Worm (Caenorhabditis elegans) whole organism, young adult: ENCODE data around the gene cdh-1.

Experiments
- B0035.1 ChIP-seq: sonication (generic microtip); optimal IDR thresholded peaks from 2 replicates; lab custom pipeline; 2016; ENCODE audit warnings: missing genetic modification characterization, mild to moderate bottlenecking, missing compliant biosample characterization, missing genotype, missing genetic modification reagents
- B0261.1 ChIP-seq: sonication (generic microtip); optimal IDR thresholded peaks from 2 replicates; lab custom pipeline; 2016; ENCODE audit warnings: mild to moderate bottlenecking, missing genetic modification characterization, moderate library complexity, missing compliant biosample characterization
- B0336.3 ChIP-seq: fragments of 200-800 bp; sonication (Bioruptor generic); IDR thresholded peaks from 2 replicates; pipeline ENCODE4 v1.3.6; 2022; ENCODE audit warnings: missing genetic modification characterization, missing compliant biosample characterization
- C17E4.6 ChIP-seq: fragments of 200-800 bp; sonication (Bioruptor generic); IDR thresholded peaks from 2 replicates; pipeline ENCODE4 v1.3.6; 2022; ENCODE audit warnings: missing genetic modification reagents, missing genetic modification characterization, missing compliant biosample characterization
- F10E7.11 ChIP-seq: sonication (generic microtip); optimal IDR thresholded peaks from 2 replicates; lab custom pipeline; 2017; ENCODE audit warnings: mild to moderate bottlenecking, missing genetic modification characterization, moderate library complexity, missing compliant biosample characterization
- F22D6.2 ChIP-seq: sonication (generic microtip); optimal IDR thresholded peaks from 2 replicates; lab custom pipeline; 2016; ENCODE audit warnings: mild to moderate bottlenecking, missing genetic modification characterization, missing compliant biosample characterization
- F49E8.2 ChIP-seq: sonication (generic microtip); optimal IDR thresholded peaks from 3 replicates; lab custom pipeline; 2017; ENCODE audit warnings: missing genetic modification characterization, mild to moderate bottlenecking, missing compliant biosample characterization, antibody characterized with exemption, moderate library complexity; ENCODE audit not compliant: insufficient read depth
- F57C9.4 ChIP-seq: sonication (generic microtip); optimal IDR thresholded peaks from 2 replicates; lab custom pipeline; 2017; ENCODE audit warnings: mild to moderate bottlenecking, missing genetic modification characterization, missing compliant biosample characterization
- attf-5 ChIP-seq: fragments of 200-800 bp; sonication (Bioruptor generic); optimal IDR thresholded peaks from 2 replicates; lab custom pipeline; 2018; ENCODE audit warnings: mild to moderate bottlenecking, missing genetic modification characterization, missing compliant biosample characterization
- bed-1 ChIP-seq: fragments of 200-800 bp; sonication (Bioruptor generic); IDR thresholded peaks from 2 replicates; pipeline ENCODE4 v1.3.6; 2022; ENCODE audit warnings: missing genetic modification reagents, missing genetic modification characterization, missing compliant biosample characterization
- bed-2 ChIP-seq: fragments of 200-800 bp; sonication (Bioruptor generic); IDR thresholded peaks from 2 replicates; pipeline ENCODE4 v1.3.6; 2022; ENCODE audit warnings: missing genetic modification reagents, missing genetic modification characterization, missing compliant biosample characterization
- ccch-3 ChIP-seq: fragments of 200-800 bp; sonication (Bioruptor generic); optimal IDR thresholded peaks from 2 replicates; lab custom pipeline; 2018; ENCODE audit warnings: mild to moderate bottlenecking, missing genetic modification characterization, missing compliant biosample characterization
- cebp-2 ChIP-seq: fragments of 200-800 bp; sonication (Bioruptor generic); IDR thresholded peaks from 2 replicates; pipeline ENCODE4 v1.3.6; 2022; ENCODE audit warnings: missing genetic modification characterization, missing compliant biosample characterization
- ceh-100 ChIP-seq: fragments of 200-800 bp; sonication (Bioruptor generic); IDR thresholded peaks from 2 replicates; pipeline ENCODE4 v1.3.6; 2022; ENCODE audit warnings: missing genetic modification reagents, missing genetic modification characterization, missing compliant biosample characterization
- efl-1 ChIP-seq: fragments of 150-350 bp; optimal IDR thresholded peaks from 2 replicates; lab custom pipeline; 2014; ENCODE audit warnings: missing biosample characterization, missing genetic modification reagents, missing genetic modification characterization
- fkh-3 ChIP-seq: sonication (generic microtip); optimal IDR thresholded peaks from 2 replicates; lab custom pipeline; 2016; ENCODE audit warnings: mild to moderate bottlenecking, missing genetic modification characterization, missing compliant biosample characterization
- hmg-1.2 ChIP-seq: fragments of 200-800 bp; sonication (Bioruptor generic); IDR thresholded peaks from 2 replicates; pipeline ENCODE4 v1.3.6; 2022; ENCODE audit warnings: missing genetic modification reagents, missing genetic modification characterization, missing compliant biosample characterization
- let-526 ChIP-seq: fragments of 200-800 bp; sonication (Bioruptor generic); IDR thresholded peaks from 2 replicates; pipeline ENCODE4 v1.3.6; 2022; ENCODE audit warnings: missing genetic modification reagents, missing genetic modification characterization, missing compliant biosample characterization
- let-607 ChIP-seq, 2 experiments: fragments of 200-800 bp in 1 of 2; sonication (Bioruptor generic) in 1 of 2; sonication (generic microtip) in 1 of 2; optimal IDR thresholded peaks; 2 replicates each; lab custom pipeline; 2016 to 2018; ENCODE audit warnings: mild to moderate bottlenecking in 2 of 2, missing compliant biosample characterization in 2 of 2, missing genetic modification characterization in 2 of 2, moderate library complexity in 2 of 2, missing genotype in 1 of 2
- lin-26 ChIP-seq: fragments of 200-800 bp; sonication (Bioruptor generic); IDR thresholded peaks from 2 replicates; pipeline ENCODE4 v1.3.6; 2022; ENCODE audit warnings: missing genetic modification reagents, missing genetic modification characterization, missing compliant biosample characterization
- lin-35 ChIP-seq, 3 experiments: fragments of 150-350 bp in 2 of 3; sonication (generic microtip) in 1 of 3; optimal IDR thresholded peaks; 2 replicates each; lab custom pipeline; 2014 to 2018; ENCODE audit warnings: missing biosample characterization in 3 of 3, missing genetic modification characterization in 3 of 3, missing genetic modification reagents in 3 of 3
- lir-1 ChIP-seq: fragments of 200-800 bp; sonication (Bioruptor generic); conservative IDR thresholded peaks from 2 replicates; pipeline ENCODE4 v1.3.6; 2022; ENCODE audit warnings: missing genetic modification reagents, missing genetic modification characterization, missing compliant biosample characterization
- lsl-1 ChIP-seq: fragments of 200-800 bp; sonication (Bioruptor generic); optimal IDR thresholded peaks from 2 replicates; lab custom pipeline; 2018; ENCODE audit warnings: mild to moderate bottlenecking, missing genetic modification characterization, moderate library complexity, missing compliant biosample characterization
- lsy-27 ChIP-seq: sonication (generic microtip); optimal IDR thresholded peaks from 2 replicates; lab custom pipeline; 2017; ENCODE audit warnings: missing genetic modification characterization, mild to moderate bottlenecking, missing compliant biosample characterization, antibody characterized with exemption, missing genotype, borderline replicate concordance; ENCODE audit not compliant: insufficient read depth
- madf-10 ChIP-seq: sonication (generic microtip); optimal IDR thresholded peaks from 2 replicates; lab custom pipeline; 2016; ENCODE audit warnings: mild to moderate bottlenecking, missing genetic modification characterization, missing compliant biosample characterization
- madf-6 ChIP-seq: fragments of 200-800 bp; sonication (Bioruptor generic); IDR thresholded peaks from 2 replicates; pipeline ENCODE4 v1.3.6; 2022; ENCODE audit warnings: missing genetic modification reagents, missing genetic modification characterization, missing compliant biosample characterization
- mes-4 ChIP-seq: sonication (generic microtip); optimal IDR thresholded peaks from 2 replicates; lab custom pipeline; 2016; ENCODE audit warnings: missing genotype, missing genetic modification characterization, missing compliant biosample characterization
- mxl-1 ChIP-seq: sonication (generic microtip); optimal IDR thresholded peaks from 2 replicates; lab custom pipeline; 2016; ENCODE audit warnings: missing genetic modification characterization, missing compliant biosample characterization
- nfya-1 ChIP-seq: sonication (generic microtip); optimal IDR thresholded peaks from 2 replicates; lab custom pipeline; 2017; ENCODE audit warnings: antibody characterized with exemption, missing compliant biosample characterization, missing genetic modification characterization, borderline replicate concordance; ENCODE audit not compliant: insufficient read depth
- nfya-2 ChIP-seq: fragments of 200-800 bp; sonication (Bioruptor generic); IDR thresholded peaks from 2 replicates; pipeline ENCODE4 v1.3.6; 2022; ENCODE audit warnings: missing genetic modification reagents, missing genetic modification characterization, missing compliant biosample characterization
- nhr-120 ChIP-seq: fragments of 200-800 bp; sonication (Bioruptor generic); IDR thresholded peaks from 2 replicates; pipeline ENCODE4 v1.3.6; 2022; ENCODE audit warnings: missing genetic modification characterization, missing compliant biosample characterization
- nhr-179 ChIP-seq: sonication (generic microtip); optimal IDR thresholded peaks from 2 replicates; lab custom pipeline; 2016; ENCODE audit warnings: mild to moderate bottlenecking, missing genetic modification characterization, missing compliant biosample characterization
- nhr-90 ChIP-seq: sonication (generic microtip); optimal IDR thresholded peaks from 2 replicates; lab custom pipeline; 2016; ENCODE audit warnings: missing genotype, mild to moderate bottlenecking, missing genetic modification characterization, missing compliant biosample characterization
- pbrm-1 ChIP-seq: fragments of 200-800 bp; sonication (Bioruptor generic); IDR thresholded peaks from 2 replicates; pipeline ENCODE4 v1.3.6; 2022; ENCODE audit warnings: missing genetic modification reagents, missing genetic modification characterization, missing compliant biosample characterization
- rcor-1 ChIP-seq: fragments of 200-800 bp; sonication (Bioruptor generic); IDR thresholded peaks from 2 replicates; pipeline ENCODE4 v1.3.6; 2022; ENCODE audit warnings: missing genetic modification reagents, missing genetic modification characterization, missing compliant biosample characterization
- snpc-1.3 ChIP-seq: sonication (generic microtip); optimal IDR thresholded peaks from 2 replicates; lab custom pipeline; 2017; ENCODE audit warnings: missing genetic modification characterization, mild to moderate bottlenecking, missing compliant biosample characterization, antibody characterized with exemption, moderate library complexity, missing genotype, missing genetic modification reagents; ENCODE audit not compliant: insufficient read depth
- tbp1 ChIP-seq: fragments of 200-800 bp; sonication (Bioruptor generic); optimal IDR thresholded peaks from 2 replicates; lab custom pipeline; 2018; ENCODE audit warnings: mild to moderate bottlenecking, missing genetic modification characterization, missing compliant biosample characterization
- unc-130 ChIP-seq: sonication (generic microtip); optimal IDR thresholded peaks from 2 replicates; lab custom pipeline; 2016; ENCODE audit warnings: missing genetic modification reagents, missing genetic modification characterization, missing compliant biosample characterization
- xnd-1 ChIP-seq: sonication (generic microtip); optimal IDR thresholded peaks from 2 replicates; lab custom pipeline; 2016; ENCODE audit warnings: missing genotype, missing genetic modification reagents, missing genetic modification characterization, missing compliant biosample characterization
- zfh-2 ChIP-seq: fragments of 200-800 bp; sonication (Bioruptor generic); conservative IDR thresholded peaks from 2 replicates; pipeline ENCODE4 v1.3.6; 2022; ENCODE audit warnings: missing genetic modification reagents, missing genetic modification characterization, missing compliant biosample characterization
- ztf-25 ChIP-seq: fragments of 200-800 bp; sonication (Bioruptor generic); IDR thresholded peaks from 2 replicates; pipeline ENCODE4 v1.3.6; 2022; ENCODE audit warnings: missing genetic modification reagents, missing genetic modification characterization, missing compliant biosample characterization
- ztf-28 ChIP-seq: fragments of 200-800 bp; sonication (Bioruptor generic); IDR thresholded peaks from 2 replicates; pipeline ENCODE4 v1.3.6; 2022; ENCODE audit warnings: missing genetic modification reagents, missing genetic modification characterization, missing compliant biosample characterization

Gene cdh-1

ce11 chrIII:2910606-2911005 lies at the start of gene cdh-1:
Gene cdh-1 (plus strand): TSS chrIII:2910906.
- TF ChIP-seq lsl-1 (GFP tag; lab: Kevin White, UChicago): no peak
- TF ChIP-seq tbp1 (GFP tag; lab: Kevin White, UChicago): no peak
- no peak for TF ChIP-seq snpc-1.3 (tag; lab: Kevin White, UChicago)
- no peak for TF ChIP-seq F22D6.2 (tag; lab: Kevin White, UChicago)
- no peak for TF ChIP-seq nfya-2
- no peak for TF ChIP-seq nhr-179
- TF ChIP-seq B0336.3 (GFP tag; lab: Robert Waterston, UW): no peak
- TF ChIP-seq let-607 (tag; optimal IDR thresholded peaks at IDR 0.05; lab: Kevin White, UChicago): no peak
- TF ChIP-seq attf-5 (GFP tag; lab: Kevin White, UChicago): no peak
- no peak for TF ChIP-seq rcor-1 (GFP tag; lab: Robert Waterston, UW)
- TF ChIP-seq nhr-120 (GFP tag; lab: Robert Waterston, UW): no peak

- TF ChIP-seq nhr-90 (tag; lab: Kevin White, UChicago): no peak
- TF ChIP-seq B0035.1 (tag; lab: Kevin White, UChicago): no peak
- no peak for TF ChIP-seq bed-2 (GFP tag; lab: Robert Waterston, UW)
- no peak for TF ChIP-seq efl-1 (GFP tag; lab: Kevin White, UChicago)
- no peak for TF ChIP-seq B0336.3 (GFP tag; lab: Robert Waterston, UW)
- TF ChIP-seq cebp-2 (GFP tag; lab: Robert Waterston, UW): no peak
- TF ChIP-seq ceh-100 (GFP tag; lab: Robert Waterston, UW): no peak
- TF ChIP-seq madf-6 (GFP tag; lab: Robert Waterston, UW): no peak
- no peak for TF ChIP-seq let-526 (GFP tag; lab: Robert Waterston, UW)
- TF ChIP-seq bed-1 (GFP tag; lab: Robert Waterston, UW): no peak
- TF ChIP-seq lin-26 (GFP tag; lab: Robert Waterston, UW): no peak
- TF ChIP-seq fkh-3 (tag; lab: Kevin White, UChicago): no peak
- no peak for TF ChIP-seq lir-1 (GFP tag; lab: Robert Waterston, UW)
- no peak for TF ChIP-seq F57C9.4 (tag; lab: Kevin White, UChicago)
- TF ChIP-seq F10E7.11 (tag; lab: Kevin White, UChicago): no peak
- TF ChIP-seq unc-130 (GFP tag; lab: Kevin White, UChicago): no peak
- TF ChIP-seq C17E4.6 (GFP tag; lab: Robert Waterston, UW): no peak
- TF ChIP-seq lin-35 (GFP tag; optimal IDR thresholded peaks at IDR 0.05; lab: Kevin White, UChicago): no peak
- TF ChIP-seq nhr-179: no peak
Observed at ce11 chrIII:2864669-2865068, 46.0 kb upstream of the cdh-1 start.

ce11 chrIII:2866597-2866996 lies 44.1 kb upstream of the cdh-1 start:
- TF ChIP-seq xnd-1 (tag; lab: Kevin White, UChicago) (no peak), F49E8.2 (no peak), pbrm-1 (GFP tag; lab: Robert Waterston, UW) (no peak), mes-4 (no peak), nfya-1 (tag; lab: Kevin White, UChicago) (no peak), madf-10 (tag; lab: Kevin White, UChicago) (no peak), ztf-25 (GFP tag; lab: Robert Waterston, UW) (no peak), ztf-28 (GFP tag; lab: Robert Waterston, UW) (no peak), hmg-1.2 (GFP tag; lab: Robert Waterston, UW) (peak; percentile 86), mxl-1 (tag; lab: Kevin White, UChicago) (no peak), zfh-2 (peak; percentile 51), ccch-3 (GFP tag; lab: Kevin White, UChicago) (no peak), B0261.1 (tag; lab: Kevin White, UChicago) (no peak), fkh-3 (tag; lab: Kevin White, UChicago) (no peak), lsy-27 (no peak)
